Fruit fly (Drosophila melanogaster): ENCODE results near the gene Ccp84Ab.

Ccp84Ab gene

dm6 chr3R:6723537-6724171 is 21.0 kb upstream of the Ccp84Ab start (continued):
- TF ChIP-seq HLHmδ (GFP tag; optimal IDR thresholded peaks at IDR 0.05) (no peak), prd (optimal IDR thresholded peaks at IDR 0.05) (no peak), prd (GFP tag; IDR thresholded peaks at IDR 0.05) (peak; percentile 69; the same call in 2 of the 3 replicates), stc (GFP tag; IDR thresholded peaks at IDR 0.05) (no peak), Sry-β (GFP tag; optimal IDR thresholded peaks at IDR 0.05) (no peak), Dip3 (GFP tag; optimal IDR thresholded peaks at IDR 0.05) (no peak), chinmo (GFP tag; IDR thresholded peaks at IDR 0.05; ENCODE audit: partially characterized antibody) (no peak), tna (GFP tag; IDR thresholded peaks at IDR 0.05; ENCODE audit: partially characterized antibody) (no peak), CG3281 (GFP tag; optimal IDR thresholded peaks at IDR 0.05) (no peak), CG12942 (GFP tag; optimal IDR thresholded peaks at IDR 0.05) (no peak), gsb (GFP tag; IDR thresholded peaks at IDR 0.05) (no peak), luna (GFP tag; optimal IDR thresholded peaks at IDR 0.05) (no peak), CG31388 (GFP tag; optimal IDR thresholded peaks at IDR 0.05) (no peak), Jarid2 (GFP tag; optimal IDR thresholded peaks at IDR 0.05) (no peak), CG10979 (tag; optimal IDR thresholded peaks at IDR 0.05) (peak; percentile 72), Ssrp (tag; optimal IDR thresholded peaks at IDR 0.05) (peak; percentile 35), CG7786 (GFP tag; optimal IDR thresholded peaks at IDR 0.05) (no peak), CG18011 (GFP tag; optimal IDR thresholded peaks at IDR 0.05) (no peak), CG9876 (GFP tag; optimal IDR thresholded peaks at IDR 0.05) (no peak), lmd (GFP tag; IDR thresholded peaks at IDR 0.05) (no peak), CG12155 (GFP tag; optimal IDR thresholded peaks at IDR 0.05) (no peak), Rx (GFP tag; IDR thresholded peaks at IDR 0.05) (no peak), CG1529 (GFP tag; optimal IDR thresholded peaks at IDR 0.05) (peak; percentile 19), pb (GFP tag; optimal IDR thresholded peaks at IDR 0.05) (peak; percentile 30), CG4424 (GFP tag; optimal IDR thresholded peaks at IDR 0.05) (peak; percentile 19), zen (tag; optimal IDR thresholded peaks at IDR 0.05) (peak; percentile 94), mirr (GFP tag; optimal IDR thresholded peaks at IDR 0.05) (no peak), Fer3 (tag; optimal IDR thresholded peaks at IDR 0.05) (no peak), Oaz (GFP tag; IDR thresholded peaks at IDR 0.05) (no peak), CG16779 (GFP tag; IDR thresholded peaks at IDR 0.05) (no peak), CG7357 (GFP tag; IDR thresholded peaks at IDR 0.05) (0 out of 3 replicates have a peak, but pooled peaks have one; percentile 22), Atf3 (GFP tag; optimal IDR thresholded peaks at IDR 0.05) (no peak), kah (GFP tag; optimal IDR thresholded peaks at IDR 0.05) (no peak), CG2120 (GFP tag; optimal IDR thresholded peaks at IDR 0.05) (no peak), Hand (GFP tag; optimal IDR thresholded peaks at IDR 0.05) (no peak), seq (GFP tag; IDR thresholded peaks at IDR 0.05) (no peak), CG31224 (GFP tag; IDR thresholded peaks at IDR 0.05) (no peak), YL-1 (GFP tag; optimal IDR thresholded peaks at IDR 0.05) (no peak), CG16813 (GFP tag; IDR thresholded peaks at IDR 0.05; ENCODE audit: partially characterized antibody) (no peak), Mad (GFP tag; optimal IDR thresholded peaks at IDR 0.05) (no peak), mld (GFP tag; IDR thresholded peaks at IDR 0.05; ENCODE audit: partially characterized antibody) (no peak), CG8089 (GFP tag; optimal IDR thresholded peaks at IDR 0.05) (no peak), CG15479 (GFP tag; optimal IDR thresholded peaks at IDR 0.05) (peak; percentile 40), eve (GFP tag; optimal IDR thresholded peaks at IDR 0.05) (peak in 1 of 2 experiments; percentile 68), CG6791 (GFP tag; IDR thresholded peaks at IDR 0.05; ENCODE audit: partially characterized antibody) (no peak), CG9727 (GFP tag; optimal IDR thresholded peaks at IDR 0.05) (peak; percentile 70), bab2 (GFP tag; optimal IDR thresholded peaks at IDR 0.05) (no peak), tgo (GFP tag; IDR thresholded peaks at IDR 0.05) (no peak), Eip74EF (GFP tag; optimal IDR thresholded peaks at IDR 0.05) (no peak), h (optimal IDR thresholded peaks at IDR 0.05) (no peak), CG13424 (tag; optimal IDR thresholded peaks at IDR 0.05) (peak; percentile 32)

Data from whole organism, embryonic.